Fruit fly (Drosophila melanogaster): Measurements from ENCODE around the gene RhoGAP68F.

Gene RhoGAP68F

dm6 chr3L:12124975-12125374 is 13.7 kb upstream of the RhoGAP68F start, which contains the start of gene yps (continued):
- TF ChIP-seq Ada2b (GFP tag; IDR thresholded peaks at IDR 0.05) (peak; percentile 77; the same call in 1 of the 2 replicates), Bdp1 (GFP tag; optimal IDR thresholded peaks at IDR 0.05) (peak; percentile 88), CG10209 (GFP tag; optimal IDR thresholded peaks at IDR 0.05) (peak; percentile 94), pum (GFP tag; optimal IDR thresholded peaks at IDR 0.05) (peak; percentile 74), twi (tag; optimal IDR thresholded peaks at IDR 0.05) (peak; percentile 80), Meics (GFP tag; optimal IDR thresholded peaks at IDR 0.05) (peak; percentile 98), CG13624 (GFP tag; optimal IDR thresholded peaks at IDR 0.05) (peak; percentile 94), BEAF-32 (GFP tag; optimal IDR thresholded peaks at IDR 0.05) (peak; percentile 89), CG18599 (GFP tag; optimal IDR thresholded peaks at IDR 0.05) (peak; percentile 96), B-H1 (GFP tag; IDR thresholded peaks at IDR 0.05) (peak; percentile 74; the same call in 2 of the 3 replicates), cad (GFP tag; optimal IDR thresholded peaks at IDR 0.05) (no peak), CG7963 (GFP tag; IDR thresholded peaks at IDR 0.05; ENCODE audit: partially characterized antibody) (peak; percentile 75), bbx (GFP tag; IDR thresholded peaks at IDR 0.05; ENCODE audit: partially characterized antibody) (peak; percentile 88), dan (GFP tag; IDR thresholded peaks at IDR 0.05) (no peak), CG10147 (GFP tag; optimal IDR thresholded peaks at IDR 0.05) (peak; percentile 85), CG13894 (tag; optimal IDR thresholded peaks at IDR 0.05) (peak; percentile 91), CG16863 (GFP tag; optimal IDR thresholded peaks at IDR 0.05) (peak; percentile 84), mam (GFP tag; optimal IDR thresholded peaks at IDR 0.05) (peak; percentile 77), CG7357 (GFP tag; IDR thresholded peaks at IDR 0.05) (no peak), Hsf (GFP tag; optimal IDR thresholded peaks at IDR 0.05) (peak; percentile 90), CG8765 (GFP tag; IDR thresholded peaks at IDR 0.05) (peak; percentile 68), slp2 (GFP tag; optimal IDR thresholded peaks at IDR 0.05) (peak; percentile 93), CG5180 (GFP tag; optimal IDR thresholded peaks at IDR 0.05) (peak; percentile 86), CG15696 (tag; optimal IDR thresholded peaks at IDR 0.05) (peak; percentile 63), hb (GFP tag; IDR thresholded peaks at IDR 0.05; ENCODE audit: partially characterized antibody) (no peak), CG9797 (GFP tag; optimal IDR thresholded peaks at IDR 0.05) (peak; percentile 73), Antp (GFP tag; optimal IDR thresholded peaks at IDR 0.05) (peak; percentile 86), CG4707 (GFP tag; optimal IDR thresholded peaks at IDR 0.05) (peak; percentile 96), CG17802 (tag; optimal IDR thresholded peaks at IDR 0.05) (peak; percentile 84), HLHmδ (GFP tag; optimal IDR thresholded peaks at IDR 0.05) (peak; percentile 100), hkb (optimal IDR thresholded peaks at IDR 0.05) (no peak), hkb (GFP tag; IDR thresholded peaks at IDR 0.05) (peak; percentile 94), CG10959 (GFP tag; IDR thresholded peaks at IDR 0.05) (peak; percentile 88; the same call in 1 of the 2 replicates), sim (GFP tag; IDR thresholded peaks at IDR 0.05) (peak; percentile 90), slbo (GFP tag; IDR thresholded peaks at IDR 0.05) (peak; percentile 85), vfl (GFP tag; optimal IDR thresholded peaks at IDR 0.05) (peak; percentile 93), CG8089 (GFP tag; optimal IDR thresholded peaks at IDR 0.05) (peak; percentile 94), fu2 (GFP tag; optimal IDR thresholded peaks at IDR 0.05) (peak; percentile 83), CG5953 (GFP tag; IDR thresholded peaks at IDR 0.05) (peak; percentile 88), CG6813 (GFP tag; optimal IDR thresholded peaks at IDR 0.05) (peak; percentile 98), NC2β (GFP tag; optimal IDR thresholded peaks at IDR 0.05) (peak; percentile 99), Atf6 (GFP tag; IDR thresholded peaks at IDR 0.05) (peak; percentile 90), GATAe (GFP tag; conservative IDR thresholded peaks at IDR 0.05) (peak; percentile 49), maf-S (GFP tag; optimal IDR thresholded peaks at IDR 0.05) (peak; percentile 93), cwo (GFP tag; optimal IDR thresholded peaks at IDR 0.05) (peak; percentile 82), B-H2 (GFP tag; optimal IDR thresholded peaks at IDR 0.05) (peak; percentile 98), bab2 (GFP tag; optimal IDR thresholded peaks at IDR 0.05) (peak; percentile 78), dm (GFP tag; optimal IDR thresholded peaks at IDR 0.05) (peak; percentile 93), unc-4 (GFP tag; IDR thresholded peaks at IDR 0.05; ENCODE audit: partially characterized antibody) (peak; percentile 74), CG17385 (GFP tag; optimal IDR thresholded peaks at IDR 0.05) (peak; percentile 92), fd64A (GFP tag; optimal IDR thresholded peaks at IDR 0.05) (peak; percentile 97)

Measured in whole organism, embryonic.